Worm (Caenorhabditis elegans): ENCODE results near the gene F38A5.8.
"Not testable (repeated sequence)": the region's sequence is repeated elsewhere in the genome, so short reads cannot be mapped to it uniquely, and the experiment has no call there.

The F38A5.8 gene

ce11 chrIV:6594871-6595270 lies 4.7 kb upstream of the F38A5.8 start, which contains the start of gene nspb-3:
Gene nspb-3, minus strand, starts transcription at chrIV:6594971.
- not testable (repeated sequence) for TF ChIP-seq R02D3.7, elt-1, ztf-4 (tag; optimal IDR thresholded peaks at IDR 0.05)

DNA sequence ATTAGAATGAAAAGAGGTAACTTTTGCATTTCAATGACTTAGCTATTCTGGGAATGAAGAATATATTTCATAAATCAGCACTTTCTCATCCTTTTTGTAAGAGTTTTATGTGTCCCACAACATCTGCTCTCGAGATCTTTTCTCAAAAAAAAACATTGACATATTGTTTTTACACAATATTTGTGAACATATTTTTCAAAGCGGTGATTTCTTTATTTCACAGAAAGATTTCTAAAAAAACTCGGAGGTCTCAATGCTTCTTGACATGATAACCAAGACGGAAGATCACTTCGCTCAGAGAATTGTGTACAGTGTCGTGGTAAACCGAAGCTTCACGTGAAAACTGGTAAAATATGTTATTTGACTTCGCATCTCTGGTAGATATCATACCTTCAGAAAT lies 3.6 kb upstream of the F38A5.8 start, which contains the start of gene F38A5.22:
Gene F38A5.22, minus strand, starts transcription at position 29 of the 400 bp plus-strand sequence.
- TF ChIP-seq F13H6.1 (tag; optimal IDR thresholded peaks at IDR 0.05), result no peak
- TF ChIP-seq ZK546.5 (tag; optimal IDR thresholded peaks at IDR 0.05), result no peak
- TF ChIP-seq blmp-1 (tag; optimal IDR thresholded peaks at IDR 0.05; ENCODE audit: insufficient read depth), result no peak
- TF ChIP-seq nhr-6 (tag; optimal IDR thresholded peaks at IDR 0.05), result no peak
- TF ChIP-seq mbf-1 (tag; optimal IDR thresholded peaks at IDR 0.05), result no peak
- TF ChIP-seq snpc-4 (tag; optimal IDR thresholded peaks at IDR 0.05), result no peak
- no peak for TF ChIP-seq nhr-77 (tag; optimal IDR thresholded peaks at IDR 0.05)
- TF ChIP-seq lin-13 (GFP tag; optimal IDR thresholded peaks at IDR 0.05), result no peak

DNA sequence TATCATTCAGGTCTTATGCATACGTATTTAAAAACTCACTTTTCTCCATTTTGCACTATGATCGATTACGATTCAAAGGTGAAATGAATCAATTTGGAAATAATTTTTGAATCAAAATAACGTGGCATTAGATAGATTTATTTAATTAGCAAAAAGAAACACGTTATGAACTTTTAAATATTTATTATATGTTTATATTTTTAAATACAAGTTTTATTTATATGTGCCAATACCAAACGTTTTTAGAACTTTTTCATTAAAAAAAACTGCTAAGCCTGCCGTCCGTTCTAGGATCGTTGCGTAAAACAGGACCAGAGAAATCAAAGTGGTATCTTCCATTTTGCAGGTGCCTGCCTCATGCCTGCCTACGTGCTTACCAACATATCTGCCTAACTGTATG lies 2.2 kb upstream of the F38A5.8 start, which contains the start of gene F38A5.6:
Gene F38A5.6, minus strand, starts transcription at position 101 of the 400 bp plus-strand sequence.
- TF ChIP-seq alr-1 (tag; optimal IDR thresholded peaks at IDR 0.05), result no peak
- no peak for TF ChIP-seq nhr-10 (tag; optimal IDR thresholded peaks at IDR 0.05)
- no peak for TF ChIP-seq lin-39 (tag; optimal IDR thresholded peaks at IDR 0.05)
- TF ChIP-seq aly-2 (tag; optimal IDR thresholded peaks at IDR 0.05), result no peak

ce11 chrIV:6597918-6598317 lies 1.6 kb upstream of the F38A5.8 start, which contains the start of gene nspb-4:
Gene nspb-4, plus strand, starts transcription at chrIV:6598218.
- not testable (repeated sequence) for TF ChIP-seq nhr-23, gmeb-1, lsy-2 (tag; optimal IDR thresholded peaks at IDR 0.05)

ce11 chrIV:6598740-6599139 lies 807 bp upstream of the F38A5.8 start, which contains the start of gene nspb-5:
Gene nspb-5, plus strand, starts transcription at chrIV:6599040.
- TF ChIP-seq nhr-129, gmeb-1, fos-1 (tag; optimal IDR thresholded peaks at IDR 0.05): not testable (repeated sequence)

DNA sequence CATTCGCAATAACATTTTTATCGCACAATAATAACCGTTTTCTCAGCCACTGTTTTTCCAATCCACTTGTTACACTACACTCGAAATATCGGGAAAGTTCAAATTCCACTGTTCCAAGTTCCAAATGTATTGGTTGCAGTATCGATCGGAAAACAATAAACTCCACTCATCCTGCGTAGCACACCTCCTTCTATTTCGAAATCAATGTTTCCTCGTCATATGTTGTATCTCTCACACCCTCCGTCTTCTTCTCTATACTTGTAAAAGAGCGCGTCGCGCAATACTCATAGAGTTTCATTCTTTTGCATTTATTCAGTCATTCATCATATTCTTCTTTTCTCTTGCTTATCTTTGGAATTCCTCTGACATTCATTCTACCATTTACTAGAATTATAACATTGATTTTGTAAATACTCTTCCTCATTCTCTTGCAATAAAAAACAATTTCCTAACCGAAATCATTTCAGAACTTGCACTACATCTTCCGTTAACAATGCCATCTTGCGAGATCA lies 1.7 kb downstream of the F38A5.8 start, which contains the start of gene sup-36:
Gene sup-36, plus strand, starts transcription at position 462 of the 512 bp plus-strand sequence.
- TF ChIP-seq lin-13 (GFP tag; optimal IDR thresholded peaks at IDR 0.05) (no peak), ceh-16 (tag; optimal IDR thresholded peaks at IDR 0.05) (no peak), unc-55 (GFP tag; optimal IDR thresholded peaks at IDR 0.05) (peak; percentile 74), ZK546.5 (tag; optimal IDR thresholded peaks at IDR 0.05) (no peak), aly-2 (tag; optimal IDR thresholded peaks at IDR 0.05) (no peak), mbf-1 (tag; optimal IDR thresholded peaks at IDR 0.05) (no peak), mab-5 (tag; optimal IDR thresholded peaks at IDR 0.05) (no peak), ama-1 (optimal IDR thresholded peaks at IDR 0.05) (no peak), ztf-1 (GFP tag; conservative IDR thresholded peaks at IDR 0.05) (no peak), nhr-10 (tag; optimal IDR thresholded peaks at IDR 0.05) (no peak), fos-1 (tag; optimal IDR thresholded peaks at IDR 0.05) (peak; percentile 47), F13H6.1 (tag; optimal IDR thresholded peaks at IDR 0.05) (no peak), sma-9 (GFP tag; optimal IDR thresholded peaks at IDR 0.05) (peak; percentile 18), sma-9 (tag; optimal IDR thresholded peaks at IDR 0.05) (no peak), ztf-11 (tag; optimal IDR thresholded peaks at IDR 0.05) (no peak), lsy-2 (tag; optimal IDR thresholded peaks at IDR 0.05) (no peak), C34F6.9 (tag; optimal IDR thresholded peaks at IDR 0.05) (peak; percentile 51), elt-1 (tag; optimal IDR thresholded peaks at IDR 0.05) (no peak), unc-39 (tag; optimal IDR thresholded peaks at IDR 0.05) (no peak), blmp-1 (tag; optimal IDR thresholded peaks at IDR 0.05; ENCODE audit: insufficient read depth) (no peak), R02D3.7 (tag; optimal IDR thresholded peaks at IDR 0.05) (no peak), nhr-11 (tag; optimal IDR thresholded peaks at IDR 0.05) (no peak), ztf-4 (tag; optimal IDR thresholded peaks at IDR 0.05) (no peak), ceh-82 (tag; optimal IDR thresholded peaks at IDR 0.05) (no peak), crh-2 (tag; optimal IDR thresholded peaks at IDR 0.05) (peak; percentile 12), lin-39 (tag; optimal IDR thresholded peaks at IDR 0.05) (no peak), gmeb-1 (tag; optimal IDR thresholded peaks at IDR 0.05) (no peak), elt-3 (tag; optimal IDR thresholded peaks at IDR 0.05) (no peak), alr-1 (tag; optimal IDR thresholded peaks at IDR 0.05) (no peak), lin-11 (tag; optimal IDR thresholded peaks at IDR 0.05) (no peak), dmd-4 (tag; optimal IDR thresholded peaks at IDR 0.05) (no peak), zag-1 (tag; optimal IDR thresholded peaks at IDR 0.05) (no peak), nhr-21 (tag; optimal IDR thresholded peaks at IDR 0.05) (no peak), skn-1 (tag; optimal IDR thresholded peaks at IDR 0.05) (no peak), nhr-237 (tag; optimal IDR thresholded peaks at IDR 0.05) (no peak), nhr-129 (tag; optimal IDR thresholded peaks at IDR 0.05) (peak; percentile 62)
